3 worm cellular contexts compared by ENCODE assay signal in the genomic region with DNA sequence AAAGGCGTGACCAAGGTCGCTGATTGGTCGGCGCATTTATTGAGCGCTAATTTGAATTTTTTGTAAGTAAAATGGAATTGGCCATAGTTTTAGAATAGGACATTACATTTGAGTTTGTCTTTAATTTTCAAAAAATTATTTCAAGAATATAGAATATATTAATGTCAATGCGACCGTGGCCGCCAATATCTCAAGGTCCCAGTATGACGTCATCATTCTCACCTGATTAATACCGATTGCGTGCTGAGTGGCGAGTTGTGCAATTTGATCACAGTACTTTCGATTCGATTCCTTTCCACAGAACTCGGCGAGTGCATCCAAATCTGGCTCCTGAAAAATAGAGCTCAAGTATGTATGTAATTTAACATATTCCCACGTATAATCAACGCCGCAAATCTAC.
A peak's percentile ranks its signal among the peaks of the same experiment; 100 is the strongest.
TF ChIP-seq lines count a peak whose summit lies in the region.

No protein-coding gene starts in this region.

TF ChIP-seq in whole organism, L4 larva, 104 proteins besides CTCF, POLR2A, EP300 and RAD21:
- TF ChIP-seq lin-39 (tag; optimal IDR thresholded peaks at IDR 0.05; lab: Kevin White, UChicago) = no peak
- no peak for TF ChIP-seq hif-1 (tag; optimal IDR thresholded peaks at IDR 0.05; lab: Kevin White, UChicago)
- TF ChIP-seq F10B5.3 (tag; optimal IDR thresholded peaks at IDR 0.05; lab: Kevin White, UChicago) = no peak
- 0 out of 2 replicates have a peak, but pooled peaks have one; percentile 19 for TF ChIP-seq D1046.2 (GFP tag; IDR thresholded peaks at IDR 0.05; lab: Robert Waterston, UW)

TF ChIP-seq in whole organism, late embryonic, 69 proteins besides CTCF, POLR2A, EP300 and RAD21:
- no peak for TF ChIP-seq ceh-9 (tag; optimal IDR thresholded peaks at IDR 0.05; lab: Kevin White, UChicago)
- peak; percentile 69 for TF ChIP-seq nfya-1 (tag; optimal IDR thresholded peaks at IDR 0.05; lab: Kevin White, UChicago)
- no peak for TF ChIP-seq ttx-3 (tag; optimal IDR thresholded peaks at IDR 0.05; lab: Kevin White, UChicago)
- TF ChIP-seq sdc-2 (tag; optimal IDR thresholded peaks at IDR 0.05; lab: Kevin White, UChicago) = no peak

TF ChIP-seq in whole organism, mixed stage, embryonic, 35 proteins besides CTCF, POLR2A, EP300 and RAD21:
- no peak for TF ChIP-seq nhr-237 (tag; optimal IDR thresholded peaks at IDR 0.05; lab: Kevin White, UChicago)
- TF ChIP-seq M03D4.4 (tag; optimal IDR thresholded peaks at IDR 0.05; lab: Kevin White, UChicago) = no peak
- TF ChIP-seq sem-2 (GFP tag; optimal IDR thresholded peaks at IDR 0.05; lab: Kevin White, UChicago) = no peak
- no peak for TF ChIP-seq unc-62 (GFP tag; optimal IDR thresholded peaks at IDR 0.05; lab: Kevin White, UChicago)
- peak; percentile 93 for TF ChIP-seq zip-8 (tag; optimal IDR thresholded peaks at IDR 0.05; lab: Kevin White, UChicago)
TF ChIP-seq in whole organism, mixed stage, embryonic: peak in this region for 1.
